Fruit fly (Drosophila melanogaster) S2 (cell line): Measurements from ENCODE around the gene Imp.

ENCODE experiments used
- CG8478 ChIP-seq: fragments of >200 bp; optimal IDR thresholded peaks from 2 replicates; lab custom pipeline; 2018
- CTCF ChIP-seq, 2 experiments: fragments of >200 bp; optimal IDR thresholded peaks; 2 replicates each; lab custom pipeline; 2018

dm6 chrX:10789279-10789678 is 34.8 kb downstream of the Imp start:
- no peak for TF ChIP-seq CTCF (optimal IDR thresholded peaks at IDR 0.05; lab: Kevin White, UChicago)
- TF ChIP-seq CG8478 (lab: Kevin White, UChicago): no peak
